Fruit fly (Drosophila melanogaster) whole organism, pupa: ENCODE measurements around the gene CG13947.

Source experiments
- D1 ChIP-seq: fragments of 200-800 bp; sonication (Bioruptor generic); optimal IDR thresholded peaks from 2 replicates; lab custom pipeline; 2018; ENCODE audit warnings: missing biosample characterization, mild to moderate bottlenecking, missing genetic modification characterization, moderate library complexity
- EcR ChIP-seq: fragments of 200-800 bp; sonication (Bioruptor generic); optimal IDR thresholded peaks from 3 replicates; lab custom pipeline; 2019; ENCODE audit warnings: missing biosample characterization, missing genetic modification characterization, mild to moderate bottlenecking, moderate library complexity, missing genetic modification reagents
- Pif1B ChIP-seq: fragments of 200-800 bp; sonication (Bioruptor generic); optimal IDR thresholded peaks from 3 replicates; lab custom pipeline; 2016; ENCODE audit warnings: missing biosample characterization, missing genetic modification characterization
- rn ChIP-seq: fragments of 200-800 bp; sonication (Bioruptor generic); IDR thresholded peaks from 2 replicates; pipeline ENCODE4 v1.3.6; 2022; ENCODE audit warnings: missing biosample characterization, missing genetic modification characterization

dm6 chr2L:826388-826787 is 47.4 kb downstream of the CG13947 start:
- TF ChIP-seq Pif1B (GFP tag; lab: Kevin White, UChicago) = no peak
- no peak for TF ChIP-seq rn (GFP tag; lab: Robert Waterston, UW)
- TF ChIP-seq EcR (GFP tag; lab: Kevin White, UChicago) = no peak
- TF ChIP-seq D1 = no peak
